Worm (Caenorhabditis elegans): ENCODE data around the gene str-135.

The str-135 gene

ce11 chrV:8284800-8285199, 4.1 kb upstream of the str-135 start, which contains the start of gene slc-17.5:
Gene slc-17.5, minus strand, starts transcription at chrV:8284900.
- TF ChIP-seq unc-62 (GFP tag; optimal IDR thresholded peaks at IDR 0.05), result no peak
- no peak for TF ChIP-seq ets-5 (GFP tag; IDR thresholded peaks at IDR 0.05)
- TF ChIP-seq lin-15B (tag; optimal IDR thresholded peaks at IDR 0.05), result no peak
- TF ChIP-seq egl-13 (tag; optimal IDR thresholded peaks at IDR 0.05), result no peak
- no peak for TF ChIP-seq ceh-8 (GFP tag; optimal IDR thresholded peaks at IDR 0.05)
- TF ChIP-seq unc-98 (GFP tag; IDR thresholded peaks at IDR 0.05), result no peak
- TF ChIP-seq dpl-1 (GFP tag; optimal IDR thresholded peaks at IDR 0.05), result no peak
- TF ChIP-seq rnt-1 (tag; optimal IDR thresholded peaks at IDR 0.05), result no peak
- TF ChIP-seq ama-1 (optimal IDR thresholded peaks at IDR 0.05), result no peak

DNA sequence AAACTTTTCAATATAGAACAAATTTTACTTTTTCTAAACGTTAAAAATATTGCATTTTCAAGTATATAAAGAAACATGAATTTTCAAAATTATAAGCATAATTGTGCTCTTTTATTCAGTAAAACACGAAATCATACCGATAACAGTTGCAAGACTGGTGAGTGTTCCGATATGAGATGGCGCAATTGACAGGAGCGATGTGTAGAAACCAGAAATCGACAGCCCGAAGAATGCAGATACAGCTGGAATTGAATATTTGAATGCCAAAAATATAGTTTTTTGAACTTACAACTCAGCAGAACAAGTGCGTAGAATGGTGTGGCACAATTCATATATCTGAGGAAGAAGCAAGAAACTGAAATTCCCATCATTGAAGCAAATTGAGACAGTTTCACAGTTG, 2.3 kb upstream of the str-135 start:
- TF ChIP-seq efl-1 (optimal IDR thresholded peaks at IDR 0.05) (no peak), efl-1 (GFP tag; optimal IDR thresholded peaks at IDR 0.05 in 1 of 2) (peak in 1 of 2 experiments; percentile 24), F16B12.6 (tag; optimal IDR thresholded peaks at IDR 0.05) (no peak)

DNA sequence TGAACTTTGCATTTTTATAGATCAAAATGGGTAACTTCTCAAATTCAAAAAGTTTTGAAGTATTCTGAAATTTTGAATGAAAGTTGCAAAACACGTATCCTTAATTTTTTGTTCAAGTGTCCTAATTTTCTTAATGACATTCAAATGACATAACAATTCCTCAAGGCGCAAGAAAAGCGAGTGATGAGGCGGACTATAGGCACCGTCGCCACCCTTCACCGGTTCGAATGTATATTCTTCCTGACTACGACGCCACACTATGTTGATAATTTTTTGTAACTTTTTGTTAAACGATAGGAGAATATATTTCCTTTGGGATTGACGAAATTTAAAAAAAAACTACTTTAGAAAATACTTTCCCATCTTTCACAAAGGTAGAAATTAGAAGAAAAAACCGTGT, 976 bp upstream of the str-135 start:
- no peak for TF ChIP-seq efl-1 (optimal IDR thresholded peaks at IDR 0.05)
- peak in 1 of 2 experiments; percentile 89 for TF ChIP-seq efl-1 (GFP tag; optimal IDR thresholded peaks at IDR 0.05 in 1 of 2)
- no peak for TF ChIP-seq pqm-1 (tag; optimal IDR thresholded peaks at IDR 0.05)

ce11 chrV:8278830-8279229, 1.8 kb downstream of the str-135 start, which contains the start of gene str-136:
Gene str-136, minus strand, starts transcription at chrV:8278930.
- TF ChIP-seq grh-1 (GFP tag; IDR thresholded peaks at IDR 0.05) (no peak), mdl-1 (tag; optimal IDR thresholded peaks at IDR 0.05) (no peak), unc-130 (tag; optimal IDR thresholded peaks at IDR 0.05) (no peak), snpc-4 (tag; optimal IDR thresholded peaks at IDR 0.05) (no peak), nhr-90 (tag; optimal IDR thresholded peaks at IDR 0.05; ENCODE audit: poor library complexity) (no peak), ztf-11 (tag; optimal IDR thresholded peaks at IDR 0.05) (no peak), skn-1 (tag; optimal IDR thresholded peaks at IDR 0.05) (no peak), blmp-1 (tag; optimal IDR thresholded peaks at IDR 0.05) (no peak), dsc-1 (tag; optimal IDR thresholded peaks at IDR 0.05) (no peak), efl-1 (optimal IDR thresholded peaks at IDR 0.05) (no peak), efl-1 (GFP tag; optimal IDR thresholded peaks at IDR 0.05 in 1 of 2) (no peak), C16A3.4 (tag; optimal IDR thresholded peaks at IDR 0.05) (no peak), nhr-12 (tag; optimal IDR thresholded peaks at IDR 0.05) (no peak), zip-4 (GFP tag; optimal IDR thresholded peaks at IDR 0.05) (no peak), lin-13 (GFP tag; optimal IDR thresholded peaks at IDR 0.05) (no peak)

DNA sequence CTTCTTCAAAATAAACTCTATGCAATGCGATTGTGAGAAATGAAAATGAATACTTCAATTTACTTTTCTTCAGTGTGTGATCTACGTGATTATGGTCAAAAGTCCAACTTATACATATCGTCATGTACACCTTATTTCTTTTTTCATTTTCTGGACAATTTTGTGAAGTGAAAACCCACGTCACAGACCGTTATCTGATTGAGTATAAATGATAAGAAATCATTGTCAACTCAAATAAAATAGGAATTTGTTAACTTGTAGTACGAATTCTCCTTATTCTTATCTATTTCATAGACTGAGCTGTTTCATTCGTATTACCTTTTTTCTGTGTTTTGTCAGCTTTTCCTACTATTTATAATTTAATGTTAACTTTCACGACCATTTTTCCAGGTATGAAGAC, 8.7 kb downstream of the str-135 start, which contains the start of gene asp-5:
TSS of gene asp-5 (plus strand) at position 391 of the 400 bp plus-strand sequence.
- TF ChIP-seq elt-2 (tag; optimal IDR thresholded peaks at IDR 0.05) (peak; percentile 76), lin-35 (GFP tag; optimal IDR thresholded peaks at IDR 0.05) (peak in 1 of 2 experiments; percentile 11), C16A3.4 (tag; optimal IDR thresholded peaks at IDR 0.05) (no peak)

- TF ChIP-seq lin-14 (GFP tag; optimal IDR thresholded peaks at IDR 0.05), result no peak
- no peak for TF ChIP-seq ceh-90 (tag; optimal IDR thresholded peaks at IDR 0.05)
- TF ChIP-seq nhr-19 (GFP tag; conservative IDR thresholded peaks at IDR 0.05), result no peak
- no peak for TF ChIP-seq ceh-82 (tag; optimal IDR thresholded peaks at IDR 0.05)
- no peak for TF ChIP-seq alr-1 (tag; optimal IDR thresholded peaks at IDR 0.05; ENCODE audit: borderline replicate concordance)
- TF ChIP-seq efl-3 (GFP tag; optimal IDR thresholded peaks at IDR 0.05), result no peak
- no peak for TF ChIP-seq C16A3.4 (tag; optimal IDR thresholded peaks at IDR 0.05)
- no peak for TF ChIP-seq nhr-71 (tag; optimal IDR thresholded peaks at IDR 0.05)
- TF ChIP-seq unc-130 (tag; optimal IDR thresholded peaks at IDR 0.05), result no peak
- no peak for TF ChIP-seq unc-86 (tag; optimal IDR thresholded peaks at IDR 0.05)
- no peak for TF ChIP-seq hlh-4 (tag; optimal IDR thresholded peaks at IDR 0.05)
- TF ChIP-seq lsy-2 (tag; optimal IDR thresholded peaks at IDR 0.05), result no peak
- TF ChIP-seq nhr-237 (tag; optimal IDR thresholded peaks at IDR 0.05), result no peak
- TF ChIP-seq ces-1 (GFP tag; optimal IDR thresholded peaks at IDR 0.05), result no peak
- TF ChIP-seq nhr-77 (tag; optimal IDR thresholded peaks at IDR 0.05), result no peak
- TF ChIP-seq sox-4 (tag; optimal IDR thresholded peaks at IDR 0.05), result no peak
- TF ChIP-seq mdl-1 (tag; optimal IDR thresholded peaks at IDR 0.05), result no peak
- no peak for TF ChIP-seq lin-35 (GFP tag; optimal IDR thresholded peaks at IDR 0.05)
Observed at ce11 chrV:8271395-8271794, 9.3 kb downstream of the str-135 start.

Data from whole organism, L1 larva.